ENCODE assay signal across 1 fruit fly cellular context in the genomic region with DNA sequence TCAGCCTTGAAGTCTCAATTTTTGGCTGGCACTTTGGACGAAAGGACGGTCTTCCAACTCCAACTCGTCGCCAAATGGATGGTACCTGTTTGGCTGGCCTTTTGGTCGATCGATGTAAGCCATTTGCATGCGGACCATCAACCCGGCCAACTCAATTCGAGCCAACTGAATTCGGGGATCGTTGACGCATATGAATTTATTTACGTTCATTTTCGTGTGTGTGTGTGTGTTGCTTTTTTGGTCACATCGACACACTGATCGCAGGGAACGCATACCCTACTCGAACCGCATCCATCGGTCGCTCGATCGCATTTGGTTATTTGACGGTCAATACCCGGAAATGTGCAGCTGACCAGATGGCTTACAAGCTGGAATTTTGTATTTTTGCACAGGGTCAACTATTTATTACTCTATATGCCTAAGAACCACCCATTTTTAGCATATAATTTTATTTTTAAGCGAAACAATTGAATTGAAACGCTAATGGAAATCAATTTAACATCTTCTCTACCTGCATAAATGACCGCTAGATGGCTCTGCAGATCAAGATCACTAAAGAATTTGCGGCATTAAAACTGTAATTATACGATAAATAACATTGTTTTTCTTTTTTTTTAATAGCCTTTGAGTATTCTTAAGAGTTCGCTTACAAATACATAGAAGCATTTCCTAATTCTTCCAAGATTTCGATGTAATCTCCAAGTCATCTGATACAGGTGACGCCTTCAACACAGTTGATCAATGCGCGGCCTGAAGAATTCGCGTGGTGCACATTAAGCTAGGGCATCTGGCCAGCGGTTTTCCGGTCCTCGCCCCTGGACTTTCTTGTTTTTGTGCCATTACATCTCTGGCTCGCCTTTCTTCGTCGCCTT.
TF ChIP-seq lines count a peak whose summit lies in the region.

No protein-coding gene starts in this region.

TF ChIP-seq in whole organism, embryonic, 481 proteins besides CTCF, POLR2A, EP300 and RAD21 (continued from another document):
- TF ChIP-seq CG32767 (GFP tag; IDR thresholded peaks at IDR 0.05; lab: Robert Waterston, UW) (no peak), gt (GFP tag; IDR thresholded peaks at IDR 0.05; lab: Robert Waterston, UW) (no peak), CG7372 (GFP tag; IDR thresholded peaks at IDR 0.05; lab: Robert Waterston, UW) (no peak), Aef1 (GFP tag; IDR thresholded peaks at IDR 0.05; lab: Robert Waterston, UW) (no peak), CG10979 (tag; optimal IDR thresholded peaks at IDR 0.05; lab: Kevin White, UChicago) (peak; percentile 85), CG12769 (tag; optimal IDR thresholded peaks at IDR 0.05; lab: Kevin White, UChicago) (peak; percentile 71), Sox100B (GFP tag; optimal IDR thresholded peaks at IDR 0.05; lab: Kevin White, UChicago) (no peak)
